Fruit fly (Drosophila melanogaster) whole organism, wandering third instar larva: Measurements from ENCODE around the gene CG7611.

Experiments used
- CrebA ChIP-seq: fragments of 200-800 bp; sonication (Bioruptor generic); optimal IDR thresholded peaks from 2 replicates; lab custom pipeline; 2016; ENCODE audit warnings: missing biosample characterization, mild to moderate bottlenecking, missing genetic modification characterization, borderline replicate concordance
- dl ChIP-seq, 2 experiments: fragments of 175-275, 200-275 bp in 1 of 2; fragments of 200-275 bp in 1 of 2; sonication (Bioruptor generic); optimal IDR thresholded peaks; lab custom pipeline; 2018; ENCODE audit warnings: mild to moderate bottlenecking in 2 of 2, missing biosample characterization in 2 of 2, missing genetic modification characterization in 2 of 2, moderate library complexity in 2 of 2; ENCODE audit not compliant: partially characterized antibody in 2 of 2, insufficient read depth in 1 of 2
- pan ChIP-seq: fragments of >200 bp; optimal IDR thresholded peaks from 2 replicates; lab custom pipeline; 2017

DNA sequence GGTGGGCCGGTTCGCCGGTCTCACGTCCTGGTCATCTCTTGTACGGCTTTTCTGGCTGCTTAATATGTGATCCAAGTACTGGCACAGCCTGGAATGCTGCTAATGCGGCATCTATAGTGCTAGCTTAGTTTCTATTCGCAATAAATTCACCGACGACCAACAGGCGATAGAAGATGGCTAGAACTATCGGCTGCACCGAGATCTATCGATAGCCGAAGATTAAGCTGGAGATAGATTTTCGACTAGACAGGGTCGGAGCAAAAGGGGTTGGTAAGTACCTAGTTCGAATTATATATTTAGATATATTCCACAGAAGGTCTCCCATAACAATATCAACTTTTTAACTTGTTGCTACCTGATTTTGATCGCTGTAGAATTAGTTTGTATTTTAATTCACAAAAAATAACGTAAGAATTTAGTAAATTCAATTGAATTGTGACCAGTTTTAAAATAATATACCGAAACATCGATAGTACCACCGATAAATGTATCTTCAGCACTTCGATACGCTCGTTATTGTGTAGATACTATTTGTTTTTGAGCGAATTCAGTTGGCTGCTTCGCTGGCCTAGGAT is 15.5 kb upstream of the CG7611 start, which contains the start of the genes Glg1 and M6:
- TF ChIP-seq pan (lab: Kevin White, UChicago) (no peak), CrebA (GFP tag; lab: Kevin White, UChicago) (no peak), dl (GFP tag; optimal IDR thresholded peaks at IDR 0.05; lab: Kevin White, UChicago; ENCODE audit: insufficient read depth in 1 of 2, partially characterized antibody in 2 of 2) (no peak)
